Fruit fly (Drosophila melanogaster) whole organism, prepupa: ENCODE measurements around the gene drongo.

Source experiments
- Blimp-1 ChIP-seq: fragments of 200-800 bp; sonication (Bioruptor generic); optimal IDR thresholded peaks from 3 replicates; lab custom pipeline; 2017; ENCODE audit warnings: missing biosample characterization, missing genetic modification characterization, mild to moderate bottlenecking, moderate library complexity, missing genetic modification reagents
- CG10631 ChIP-seq: fragments of 200-800 bp; sonication (Bioruptor generic); optimal IDR thresholded peaks from 2 replicates; lab custom pipeline; 2016; ENCODE audit warnings: missing biosample characterization, missing genetic modification characterization
- CG10669 ChIP-seq: fragments of 200-800 bp; sonication (Bioruptor generic); optimal IDR thresholded peaks from 3 replicates; lab custom pipeline; 2018; ENCODE audit warnings: missing biosample characterization, mild to moderate bottlenecking, missing genetic modification characterization, moderate library complexity
- CG11294 ChIP-seq: fragments of 200-800 bp; sonication (Bioruptor generic); IDR thresholded peaks from 2 replicates; pipeline ENCODE4 v1.3.6; 2022; ENCODE audit warnings: missing biosample characterization, missing genetic modification characterization
- CG11762 ChIP-seq: fragments of 200-800 bp; sonication (Bioruptor generic); optimal IDR thresholded peaks from 3 replicates; lab custom pipeline; 2016; ENCODE audit warnings: missing biosample characterization, missing genetic modification characterization; ENCODE audit not compliant: insufficient read depth
- CG15336 ChIP-seq: fragments of 200-800 bp; sonication (Bioruptor generic); IDR thresholded peaks from 2 replicates; pipeline ENCODE4 v1.3.6; 2022; ENCODE audit warnings: missing biosample characterization, missing genetic modification characterization
- CG1621 ChIP-seq: fragments of 200-800 bp; sonication (Bioruptor generic); optimal IDR thresholded peaks from 3 replicates; lab custom pipeline; 2018; ENCODE audit warnings: missing biosample characterization, mild to moderate bottlenecking, missing genetic modification characterization
- CG16779 ChIP-seq: fragments of 200-800 bp; sonication (Bioruptor generic); optimal IDR thresholded peaks from 3 replicates; lab custom pipeline; 2017; ENCODE audit warnings: missing biosample characterization, mild to moderate bottlenecking, missing genetic modification characterization
- CG31627 ChIP-seq: fragments of 200-800 bp; sonication (Bioruptor generic); optimal IDR thresholded peaks from 3 replicates; lab custom pipeline; 2016; ENCODE audit warnings: missing biosample characterization, missing genetic modification characterization
- CG32006 ChIP-seq: fragments of 200-800 bp; sonication (Bioruptor generic); optimal IDR thresholded peaks from 3 replicates; lab custom pipeline; 2017; ENCODE audit warnings: missing biosample characterization, mild to moderate bottlenecking, missing genetic modification characterization
- CG3919 ChIP-seq: fragments of 200-800 bp; sonication (Bioruptor generic); optimal IDR thresholded peaks from 3 replicates; lab custom pipeline; 2016; ENCODE audit warnings: missing biosample characterization, missing genetic modification characterization
- CG4318 ChIP-seq: fragments of 200-800 bp; sonication (Bioruptor generic); optimal IDR thresholded peaks from 3 replicates; lab custom pipeline; 2017; ENCODE audit warnings: missing biosample characterization, mild to moderate bottlenecking, missing genetic modification characterization
- CG6163 ChIP-seq: fragments of 200-800 bp; sonication (Bioruptor generic); IDR thresholded peaks from 3 replicates; pipeline ENCODE4 v1.3.6; 2022; ENCODE audit warnings: missing biosample characterization, missing genetic modification characterization
- CG6276 ChIP-seq: fragments of 200-800 bp; sonication (Bioruptor generic); optimal IDR thresholded peaks from 2 replicates; lab custom pipeline; 2017; ENCODE audit warnings: missing biosample characterization, mild to moderate bottlenecking, missing genetic modification characterization
- CG6792 ChIP-seq: fragments of 200-800 bp; sonication (Bioruptor generic); optimal IDR thresholded peaks from 3 replicates; lab custom pipeline; 2016; ENCODE audit warnings: missing biosample characterization, missing genetic modification characterization
- CG6808 ChIP-seq: fragments of 200-800 bp; sonication (Bioruptor generic); optimal IDR thresholded peaks from 3 replicates; lab custom pipeline; 2017; ENCODE audit warnings: missing biosample characterization, missing genetic modification characterization, mild to moderate bottlenecking, moderate library complexity, missing genetic modification reagents
- CG6854 ChIP-seq: fragments of 200-800 bp; sonication (Bioruptor generic); optimal IDR thresholded peaks from 2 replicates; lab custom pipeline; 2017; ENCODE audit warnings: missing biosample characterization, mild to moderate bottlenecking, missing genetic modification characterization
- CG7368 ChIP-seq: fragments of 200-800 bp; sonication (Bioruptor generic); optimal IDR thresholded peaks from 3 replicates; lab custom pipeline; 2016; ENCODE audit warnings: missing biosample characterization, missing genetic modification characterization
- CG8119 ChIP-seq: fragments of 200-800 bp; sonication (Bioruptor generic); IDR thresholded peaks from 3 replicates; pipeline ENCODE4 v1.3.6; 2022; ENCODE audit warnings: missing biosample characterization, missing genetic modification characterization
- CG8319 ChIP-seq: fragments of 200-800 bp; sonication (Bioruptor generic); optimal IDR thresholded peaks from 3 replicates; lab custom pipeline; 2016; ENCODE audit warnings: missing biosample characterization, missing genetic modification characterization
- CG8632 ChIP-seq: fragments of 200-800 bp; sonication (Bioruptor generic); optimal IDR thresholded peaks from 3 replicates; lab custom pipeline; 2016; ENCODE audit warnings: missing biosample characterization, missing genetic modification characterization
- CG9139 ChIP-seq: fragments of 200-800 bp; sonication (Bioruptor generic); optimal IDR thresholded peaks from 3 replicates; lab custom pipeline; 2017; ENCODE audit warnings: missing biosample characterization, mild to moderate bottlenecking, missing genetic modification characterization
- Eip75B ChIP-seq: fragments of 200-800 bp; sonication (Bioruptor generic); optimal IDR thresholded peaks from 3 replicates; lab custom pipeline; 2016; ENCODE audit warnings: missing biosample characterization, missing genetic modification characterization
- Eip78C ChIP-seq: fragments of 200-800 bp; sonication (Bioruptor generic); peaks from one replicate; lab custom pipeline; 2016; ENCODE audit warnings: missing biosample characterization, missing genetic modification characterization
- Eip93F ChIP-seq: fragments of 200-800 bp; sonication (Bioruptor generic); optimal IDR thresholded peaks from 2 replicates; lab custom pipeline; 2016; ENCODE audit warnings: missing biosample characterization, mild to moderate bottlenecking, missing genetic modification characterization
- Ets21C ChIP-seq: fragments of 200-800 bp; sonication (Bioruptor generic); optimal IDR thresholded peaks from 3 replicates; lab custom pipeline; 2016; ENCODE audit warnings: missing biosample characterization, missing genetic modification characterization
- Ets96B ChIP-seq: fragments of 200-800 bp; optimal IDR thresholded peaks from 2 replicates; lab custom pipeline; 2019; ENCODE audit warnings: missing biosample characterization, mild to moderate bottlenecking, missing genetic modification characterization, moderate library complexity
- Hr39 ChIP-seq: fragments of 200-800 bp; sonication (Bioruptor generic); optimal IDR thresholded peaks from 2 replicates; lab custom pipeline; 2016; ENCODE audit warnings: missing biosample characterization, missing genetic modification characterization
- Hr4 ChIP-seq: fragments of 200-800 bp; sonication (Bioruptor generic); optimal IDR thresholded peaks from 3 replicates; lab custom pipeline; 2016; ENCODE audit warnings: missing biosample characterization, missing genetic modification characterization
- Lpt ChIP-seq: fragments of 200-800 bp; sonication (Bioruptor generic); optimal IDR thresholded peaks from 3 replicates; lab custom pipeline; 2016; ENCODE audit warnings: missing biosample characterization, missing genetic modification characterization
- OdsH ChIP-seq: fragments of 200-800 bp; sonication (Bioruptor generic); optimal IDR thresholded peaks from 3 replicates; lab custom pipeline; 2016; ENCODE audit warnings: missing biosample characterization, missing genetic modification characterization
- Smox ChIP-seq: fragments of 200-800 bp; sonication (Bioruptor generic); optimal IDR thresholded peaks from 3 replicates; lab custom pipeline; 2016; ENCODE audit warnings: missing biosample characterization, missing genetic modification characterization
- Sox14 ChIP-seq: fragments of 200-800 bp; sonication (Bioruptor generic); optimal IDR thresholded peaks from 3 replicates; lab custom pipeline; 2016; ENCODE audit warnings: missing biosample characterization, missing genetic modification characterization
- achi ChIP-seq: fragments of 200-800 bp; sonication (Bioruptor generic); optimal IDR thresholded peaks from 3 replicates; lab custom pipeline; 2016; ENCODE audit warnings: missing biosample characterization, missing genetic modification characterization
- acj6 ChIP-seq: fragments of 200-800 bp; sonication (Bioruptor generic); optimal IDR thresholded peaks from 3 replicates; lab custom pipeline; 2016; ENCODE audit warnings: missing biosample characterization, missing genetic modification characterization
- dsx ChIP-seq: fragments of 200-800 bp; optimal IDR thresholded peaks from 3 replicates; lab custom pipeline; 2019; ENCODE audit warnings: missing biosample characterization, mild to moderate bottlenecking, missing genetic modification characterization, moderate library complexity; ENCODE audit not compliant: poor library complexity, severe bottlenecking
- eg ChIP-seq: fragments of 200-800 bp; sonication (Bioruptor generic); IDR thresholded peaks from 3 replicates; pipeline ENCODE4 v1.3.6; 2022; ENCODE audit warnings: missing biosample characterization, missing genetic modification characterization
- esn ChIP-seq: fragments of 200-800 bp; sonication (Bioruptor generic); optimal IDR thresholded peaks from 2 replicates; lab custom pipeline; 2016; ENCODE audit warnings: missing biosample characterization, mild to moderate bottlenecking, missing genetic modification characterization, moderate library complexity
- fd59A ChIP-seq: fragments of 200-800 bp; sonication (Bioruptor generic); optimal IDR thresholded peaks from 2 replicates; lab custom pipeline; 2017; ENCODE audit warnings: missing biosample characterization, mild to moderate bottlenecking, missing genetic modification characterization, missing genetic modification reagents
- fd85E ChIP-seq: fragments of 200-800 bp; sonication (Bioruptor generic); optimal IDR thresholded peaks from 3 replicates; lab custom pipeline; 2016; ENCODE audit warnings: missing biosample characterization, missing genetic modification characterization
- fkh ChIP-seq: fragments of 200-800 bp; sonication (Bioruptor generic); optimal IDR thresholded peaks from 3 replicates; lab custom pipeline; 2017; ENCODE audit warnings: missing biosample characterization, mild to moderate bottlenecking, missing genetic modification characterization, moderate library complexity
- lz ChIP-seq: fragments of 200-800 bp; sonication (Bioruptor generic); optimal IDR thresholded peaks from 3 replicates; lab custom pipeline; 2016; ENCODE audit warnings: missing biosample characterization, missing genetic modification characterization
- net ChIP-seq: fragments of 200-800 bp; sonication (Bioruptor generic); optimal IDR thresholded peaks from 3 replicates; lab custom pipeline; 2016; ENCODE audit warnings: missing biosample characterization, missing genetic modification characterization
- pdm3 ChIP-seq: fragments of 200-800 bp; sonication (Bioruptor generic); optimal IDR thresholded peaks from 3 replicates; lab custom pipeline; 2016; ENCODE audit warnings: missing biosample characterization, missing genetic modification characterization
- spab ChIP-seq: fragments of 200-800 bp; sonication (Bioruptor generic); optimal IDR thresholded peaks from 2 replicates; lab custom pipeline; 2017; ENCODE audit warnings: missing biosample characterization, mild to moderate bottlenecking, missing genetic modification characterization, missing genetic modification reagents
- svp ChIP-seq: fragments of 200-800 bp; sonication (Bioruptor generic); peaks from one replicate; lab custom pipeline; 2016; ENCODE audit warnings: missing biosample characterization, missing genetic modification characterization
- vri ChIP-seq: fragments of 200-800 bp; sonication (Bioruptor generic); optimal IDR thresholded peaks from 3 replicates; lab custom pipeline; 2016; ENCODE audit warnings: missing biosample characterization, mild to moderate bottlenecking, missing genetic modification characterization

Gene drongo

dm6 chr2L:866950-867744 is 16.3 kb upstream of the drongo start (continued):
- TF ChIP-seq CG11762 (GFP tag; lab: Kevin White, UChicago) (peak; percentile 89), CG9139 (peak; percentile 65), CG15336 (peak; percentile 96), fd59A (GFP tag; lab: Kevin White, UChicago) (peak; percentile 83), CG11294 (GFP tag; lab: Robert Waterston, UW) (peak; percentile 94), CG10631 (GFP tag; lab: Kevin White, UChicago) (peak; percentile 93), Blimp-1 (GFP tag; lab: Kevin White, UChicago) (peak; percentile 74), CG1621 (tag; lab: Kevin White, UChicago) (peak; percentile 84), pdm3 (GFP tag; lab: Kevin White, UChicago) (peak; percentile 95), acj6 (GFP tag; lab: Kevin White, UChicago) (peak; percentile 95), achi (GFP tag; lab: Kevin White, UChicago) (peak; percentile 91), Eip93F (GFP tag; lab: Kevin White, UChicago) (peak; percentile 91), CG6792 (peak; percentile 93), CG6854 (GFP tag; lab: Kevin White, UChicago) (peak; percentile 68), CG6808 (GFP tag; lab: Kevin White, UChicago) (peak; percentile 84), esn (GFP tag; lab: Kevin White, UChicago) (peak; percentile 96), CG31627 (GFP tag; lab: Kevin White, UChicago) (peak; percentile 97), Eip75B (GFP tag; lab: Kevin White, UChicago) (peak; percentile 93), net (GFP tag; lab: Kevin White, UChicago) (peak; percentile 89), CG6163 (GFP tag; lab: Robert Waterston, UW) (peak; percentile 97), CG10669 (GFP tag; lab: Kevin White, UChicago) (peak; percentile 88), CG4318 (peak; percentile 92), Sox14 (peak; percentile 96), Hr4 (GFP tag; lab: Kevin White, UChicago) (peak; percentile 96)

- TF ChIP-seq CG8319 (GFP tag; lab: Kevin White, UChicago) (peak; percentile 97), eg (GFP tag; lab: Robert Waterston, UW) (peak; percentile 98), vri (peak; percentile 97), CG7368 (peak; percentile 94), CG6276 (peak; percentile 95), CG16779 (tag; lab: Kevin White, UChicago) (peak; percentile 93), fkh (GFP tag; lab: Kevin White, UChicago) (peak; percentile 83), CG11762 (GFP tag; lab: Kevin White, UChicago) (peak; percentile 94), CG6792 (peak; percentile 98), Eip75B (GFP tag; lab: Kevin White, UChicago) (peak; percentile 98), CG15336 (peak; percentile 98), CG11294 (GFP tag; lab: Robert Waterston, UW) (peak; percentile 94), net (GFP tag; lab: Kevin White, UChicago) (peak; percentile 98), CG8119 (GFP tag; lab: Robert Waterston, UW) (peak; percentile 98), Eip78C (GFP tag; lab: Kevin White, UChicago) (peak; percentile 99), Smox (GFP tag; lab: Kevin White, UChicago) (peak; percentile 96), fd85E (GFP tag; lab: Kevin White, UChicago) (peak; percentile 90), svp (GFP tag; lab: Kevin White, UChicago) (peak; percentile 100), lz (GFP tag; lab: Kevin White, UChicago) (peak; percentile 98), CG10631 (GFP tag; lab: Kevin White, UChicago) (peak; percentile 97), Lpt (GFP tag; lab: Kevin White, UChicago) (peak; percentile 95), CG6808 (GFP tag; lab: Kevin White, UChicago) (peak; percentile 92), Ets21C (GFP tag; lab: Kevin White, UChicago) (peak; percentile 94), CG6163 (GFP tag; lab: Robert Waterston, UW) (peak; percentile 99), OdsH (GFP tag; lab: Kevin White, UChicago) (peak; percentile 97), spab (peak; percentile 93), CG32006 (peak; percentile 97), Eip93F (GFP tag; lab: Kevin White, UChicago) (peak; percentile 93), CG8632 (GFP tag; lab: Kevin White, UChicago) (peak; percentile 96), Ets96B (tag; lab: Kevin White, UChicago) (peak; percentile 93), pdm3 (GFP tag; lab: Kevin White, UChicago) (peak; percentile 98), Hr39 (GFP tag; lab: Kevin White, UChicago) (peak; percentile 97), CG3919 (peak; percentile 99), dsx (GFP tag; lab: Kevin White, UChicago) (peak; percentile 92)
Observed at dm6 chr2L:865851-866250, 15.0 kb upstream of the drongo start.
